Comparison of ENCODE assay signal across 5 fruit fly cellular contexts in genomic region chrX:3681729-3682482, dm6.
TF ChIP-seq lines count a peak whose summit lies in the region.

No protein-coding gene starts in this region.

- no peak for TF ChIP-seq CTCF in whole organism, embryonic (GFP tag; optimal IDR thresholded peaks at IDR 0.05; lab: Kevin White, UChicago)

TF ChIP-seq in whole organism, adult, 20 proteins besides CTCF, POLR2A, EP300 and RAD21 (continues in another document):
- TF ChIP-seq ovo (GFP tag; optimal IDR thresholded peaks at IDR 0.05; lab: Kevin White, UChicago) (peak; percentile 28), CG14711 (tag; optimal IDR thresholded peaks at IDR 0.05; lab: Kevin White, UChicago) (peak; percentile 80), CG12768 (GFP tag; optimal IDR thresholded peaks at IDR 0.05; lab: Kevin White, UChicago) (peak; percentile 72), CG5204 (GFP tag; optimal IDR thresholded peaks at IDR 0.05; lab: Kevin White, UChicago) (peak; percentile 48), CG11617 (GFP tag; optimal IDR thresholded peaks at IDR 0.05; lab: Kevin White, UChicago) (peak; percentile 80), kay (GFP tag; lab: Kevin White, UChicago; ENCODE audit: borderline replicate concordance) (no peak), pad (GFP tag; optimal IDR thresholded peaks at IDR 0.05; lab: Kevin White, UChicago) (peak; percentile 59), Crg-1 (GFP tag; optimal IDR thresholded peaks at IDR 0.05; lab: Kevin White, UChicago) (peak; percentile 53), CG1620 (GFP tag; optimal IDR thresholded peaks at IDR 0.05; lab: Kevin White, UChicago) (peak; percentile 2), Hr96 (GFP tag; optimal IDR thresholded peaks at IDR 0.05; lab: Kevin White, UChicago) (peak; percentile 62), tj (GFP tag; optimal IDR thresholded peaks at IDR 0.05; lab: Kevin White, UChicago) (peak; percentile 61), bab1 (GFP tag; optimal IDR thresholded peaks at IDR 0.05; lab: Kevin White, UChicago) (peak; percentile 84), Clk (GFP tag; optimal IDR thresholded peaks at IDR 0.05; lab: Kevin White, UChicago) (no peak), CG7101 (tag; optimal IDR thresholded peaks at IDR 0.05; lab: Kevin White, UChicago) (peak; percentile 86), cnc (optimal IDR thresholded peaks at IDR 0.05; lab: Kevin White, UChicago) (no peak), Mnt (GFP tag; optimal IDR thresholded peaks at IDR 0.05; lab: Kevin White, UChicago) (peak; percentile 87), toe (GFP tag; optimal IDR thresholded peaks at IDR 0.05; lab: Kevin White, UChicago) (peak; percentile 23), CG7045 (GFP tag; optimal IDR thresholded peaks at IDR 0.05; lab: Kevin White, UChicago) (peak; percentile 52)

TF ChIP-seq in whole organism, embryonic, 481 proteins besides CTCF, POLR2A, EP300 and RAD21 (continues in another document):
- TF ChIP-seq corto (GFP tag; optimal IDR thresholded peaks at IDR 0.05; lab: Kevin White, UChicago) (peak; percentile 5), bab2 (GFP tag; optimal IDR thresholded peaks at IDR 0.05; lab: Kevin White, UChicago) (no peak), tap (tag; optimal IDR thresholded peaks at IDR 0.05; lab: Kevin White, UChicago) (peak; percentile 13), gsb-n (tag; optimal IDR thresholded peaks at IDR 0.05; lab: Kevin White, UChicago) (peak; percentile 7), CG10267 (tag; optimal IDR thresholded peaks at IDR 0.05; lab: Kevin White, UChicago) (no peak), CG1832 (GFP tag; optimal IDR thresholded peaks at IDR 0.05; lab: Kevin White, UChicago) (no peak), ATbp (GFP tag; optimal IDR thresholded peaks at IDR 0.05; lab: Kevin White, UChicago) (peak; percentile 41), CG13424 (tag; optimal IDR thresholded peaks at IDR 0.05; lab: Kevin White, UChicago) (peak; percentile 15), dmrt99B (tag; optimal IDR thresholded peaks at IDR 0.05; lab: Kevin White, UChicago) (peak; percentile 52), grau (tag; optimal IDR thresholded peaks at IDR 0.05; lab: Kevin White, UChicago) (peak; percentile 19), CG1529 (GFP tag; optimal IDR thresholded peaks at IDR 0.05; lab: Kevin White, UChicago) (peak; percentile 19), CG10462 (GFP tag; optimal IDR thresholded peaks at IDR 0.05; lab: Kevin White, UChicago) (no peak), bsh (GFP tag; optimal IDR thresholded peaks at IDR 0.05; lab: Kevin White, UChicago) (peak; percentile 58 to 89), trem (tag; optimal IDR thresholded peaks at IDR 0.05; lab: Kevin White, UChicago) (peak; percentile 21), CG4854 (GFP tag; optimal IDR thresholded peaks at IDR 0.05; lab: Kevin White, UChicago) (no peak), unpg (GFP tag; optimal IDR thresholded peaks at IDR 0.05; lab: Kevin White, UChicago) (peak; percentile 42), slou (GFP tag; optimal IDR thresholded peaks at IDR 0.05; lab: Kevin White, UChicago) (no peak), oc (tag; optimal IDR thresholded peaks at IDR 0.05; lab: Kevin White, UChicago) (peak; percentile 46), CG17328 (GFP tag; IDR thresholded peaks at IDR 0.05; lab: Robert Waterston, UW) (peak; percentile 7; the same call in 1 of the 2 replicates)

TF ChIP-seq in whole organism, prepupa, 60 proteins besides CTCF, POLR2A, EP300 and RAD21 (continues in another document):
- TF ChIP-seq Lpt (GFP tag; optimal IDR thresholded peaks at IDR 0.05; lab: Kevin White, UChicago): peak; percentile 95
- peak; percentile 95 for TF ChIP-seq CG8119 (GFP tag; IDR thresholded peaks at IDR 0.05; lab: Robert Waterston, UW)
- peak; percentile 93 for TF ChIP-seq Smox (GFP tag; optimal IDR thresholded peaks at IDR 0.05; lab: Kevin White, UChicago)
- TF ChIP-seq CG10631 (GFP tag; optimal IDR thresholded peaks at IDR 0.05; lab: Kevin White, UChicago): peak; percentile 96
- TF ChIP-seq OdsH (GFP tag; optimal IDR thresholded peaks at IDR 0.05; lab: Kevin White, UChicago): peak; percentile 96
- peak; percentile 89 to 95 for TF ChIP-seq ss (GFP tag; optimal IDR thresholded peaks at IDR 0.05; lab: Kevin White, UChicago)
- TF ChIP-seq fkh (GFP tag; optimal IDR thresholded peaks at IDR 0.05; lab: Kevin White, UChicago): no peak
- no peak for TF ChIP-seq Hr38 (GFP tag; optimal IDR thresholded peaks at IDR 0.05; lab: Kevin White, UChicago)
- peak; percentile 91 for TF ChIP-seq fd59A (GFP tag; optimal IDR thresholded peaks at IDR 0.05; lab: Kevin White, UChicago)
- peak; percentile 95 for TF ChIP-seq CG34406 (GFP tag; optimal IDR thresholded peaks at IDR 0.05; lab: Kevin White, UChicago)
- peak; percentile 92 for TF ChIP-seq CG4318 (GFP tag; optimal IDR thresholded peaks at IDR 0.05; lab: Kevin White, UChicago)
- peak; percentile 47 for TF ChIP-seq Blimp-1 (GFP tag; optimal IDR thresholded peaks at IDR 0.05; lab: Kevin White, UChicago)
- peak; percentile 87 for TF ChIP-seq fd85E (GFP tag; optimal IDR thresholded peaks at IDR 0.05; lab: Kevin White, UChicago)
- peak; percentile 90 for TF ChIP-seq CG6808 (GFP tag; optimal IDR thresholded peaks at IDR 0.05; lab: Kevin White, UChicago)
- TF ChIP-seq Sox15 (GFP tag; optimal IDR thresholded peaks at IDR 0.05; lab: Kevin White, UChicago): peak; percentile 81
- peak; percentile 93 for TF ChIP-seq esn (GFP tag; optimal IDR thresholded peaks at IDR 0.05; lab: Kevin White, UChicago)
- peak; percentile 96 for TF ChIP-seq CG32006 (GFP tag; optimal IDR thresholded peaks at IDR 0.05; lab: Kevin White, UChicago)
- TF ChIP-seq CG11762 (GFP tag; optimal IDR thresholded peaks at IDR 0.05; lab: Kevin White, UChicago; ENCODE audit: insufficient read depth): peak; percentile 90
- peak; percentile 80 for TF ChIP-seq CG11902 (GFP tag; optimal IDR thresholded peaks at IDR 0.05; lab: Kevin White, UChicago)

TF ChIP-seq in whole organism, pupa, 21 proteins besides CTCF, POLR2A, EP300 and RAD21:
- TF ChIP-seq Pif1A (GFP tag; optimal IDR thresholded peaks at IDR 0.05; lab: Kevin White, UChicago): peak; percentile 95
- TF ChIP-seq Snoo (tag; optimal IDR thresholded peaks at IDR 0.05; lab: Kevin White, UChicago): peak; percentile 89
- TF ChIP-seq gl (tag; optimal IDR thresholded peaks at IDR 0.05; lab: Kevin White, UChicago): peak; percentile 92
- TF ChIP-seq CG10348 (GFP tag; IDR thresholded peaks at IDR 0.05; lab: Robert Waterston, UW): peak; percentile 68
- peak; percentile 72 for TF ChIP-seq CG13204 (GFP tag; optimal IDR thresholded peaks at IDR 0.05; lab: Kevin White, UChicago)
- peak; percentile 96 for TF ChIP-seq CG8159 (tag; optimal IDR thresholded peaks at IDR 0.05; lab: Kevin White, UChicago)
- TF ChIP-seq Pif1B (GFP tag; optimal IDR thresholded peaks at IDR 0.05; lab: Kevin White, UChicago): peak; percentile 95
- peak; percentile 95 for TF ChIP-seq CG14655 (GFP tag; optimal IDR thresholded peaks at IDR 0.05; lab: Kevin White, UChicago)
- peak; percentile 90 for TF ChIP-seq fd96Ca (GFP tag; IDR thresholded peaks at IDR 0.05; lab: Robert Waterston, UW)
- TF ChIP-seq CG17806 (tag; optimal IDR thresholded peaks at IDR 0.05; lab: Kevin White, UChicago): peak; percentile 96
- TF ChIP-seq CG32121 (GFP tag; IDR thresholded peaks at IDR 0.05; lab: Robert Waterston, UW): peak; percentile 89
- peak; percentile 82 for TF ChIP-seq D1 (tag; optimal IDR thresholded peaks at IDR 0.05; lab: Kevin White, UChicago)
- TF ChIP-seq CG9948 (tag; optimal IDR thresholded peaks at IDR 0.05; lab: Kevin White, UChicago): peak; percentile 96
- TF ChIP-seq CG4496 (GFP tag; IDR thresholded peaks at IDR 0.05; lab: Robert Waterston, UW): peak; percentile 95
- TF ChIP-seq rn (GFP tag; IDR thresholded peaks at IDR 0.05; lab: Robert Waterston, UW): peak; percentile 80
- peak; percentile 97 for TF ChIP-seq CG34367 (tag; optimal IDR thresholded peaks at IDR 0.05; lab: Kevin White, UChicago)
- TF ChIP-seq CG8301 (tag; optimal IDR thresholded peaks at IDR 0.05; lab: Kevin White, UChicago): peak; percentile 95
- peak; percentile 95 for TF ChIP-seq CG15710 (tag; optimal IDR thresholded peaks at IDR 0.05; lab: Kevin White, UChicago)
- peak; percentile 91 for TF ChIP-seq EcR (GFP tag; optimal IDR thresholded peaks at IDR 0.05; lab: Kevin White, UChicago)
- TF ChIP-seq CG12605 (GFP tag; IDR thresholded peaks at IDR 0.05; lab: Robert Waterston, UW): peak; percentile 94
- TF ChIP-seq Ets98B (GFP tag; IDR thresholded peaks at IDR 0.05; lab: Robert Waterston, UW): peak; percentile 92

TF ChIP-seq in whole organism, wandering third instar larva, 38 proteins besides CTCF, POLR2A, EP300 and RAD21 (continues in another document):
- TF ChIP-seq Sp1 (GFP tag; optimal IDR thresholded peaks at IDR 0.05; lab: Kevin White, UChicago): peak; percentile 81
- peak; percentile 64 for TF ChIP-seq Hnf4 (GFP tag; optimal IDR thresholded peaks at IDR 0.05; lab: Kevin White, UChicago)
- no peak for TF ChIP-seq Rel (GFP tag; optimal IDR thresholded peaks at IDR 0.05; lab: Kevin White, UChicago)
- TF ChIP-seq Rel (tag; optimal IDR thresholded peaks at IDR 0.05; lab: Kevin White, UChicago): peak; percentile 11
- no peak for TF ChIP-seq Jra (GFP tag; optimal IDR thresholded peaks at IDR 0.05; lab: Kevin White, UChicago)
- peak; percentile 4 for TF ChIP-seq tai (GFP tag; optimal IDR thresholded peaks at IDR 0.05; lab: Kevin White, UChicago)
- peak; percentile 13 for TF ChIP-seq sage (GFP tag; optimal IDR thresholded peaks at IDR 0.05; lab: Kevin White, UChicago)
- peak; percentile 76 for TF ChIP-seq woc (GFP tag; optimal IDR thresholded peaks at IDR 0.05; lab: Kevin White, UChicago)
- no peak for TF ChIP-seq Dfd (GFP tag; optimal IDR thresholded peaks at IDR 0.05; lab: Kevin White, UChicago)
- TF ChIP-seq rgr (GFP tag; optimal IDR thresholded peaks at IDR 0.05; lab: Kevin White, UChicago): peak; percentile 78
- peak; percentile 39 for TF ChIP-seq CG32264 (GFP tag; optimal IDR thresholded peaks at IDR 0.05; lab: Kevin White, UChicago)
- peak; percentile 74 for TF ChIP-seq ey (GFP tag; optimal IDR thresholded peaks at IDR 0.05; lab: Kevin White, UChicago)
- no peak for TF ChIP-seq Hr78 (GFP tag; optimal IDR thresholded peaks at IDR 0.05; lab: Kevin White, UChicago)
- TF ChIP-seq dmrt93B (GFP tag; optimal IDR thresholded peaks at IDR 0.05; lab: Kevin White, UChicago): peak; percentile 54
- TF ChIP-seq HLH106 (tag; optimal IDR thresholded peaks at IDR 0.05; lab: Kevin White, UChicago): peak; percentile 78
- no peak for TF ChIP-seq pan (optimal IDR thresholded peaks at IDR 0.05; lab: Kevin White, UChicago)
- no peak for TF ChIP-seq Hr83 (GFP tag; optimal IDR thresholded peaks at IDR 0.05; lab: Kevin White, UChicago; ENCODE audit: poor library complexity, severe bottlenecking)
- TF ChIP-seq fru (GFP tag; optimal IDR thresholded peaks at IDR 0.05; lab: Kevin White, UChicago): peak; percentile 88
- TF ChIP-seq h (GFP tag; optimal IDR thresholded peaks at IDR 0.05; lab: Kevin White, UChicago): peak; percentile 76
- peak; percentile 67 for TF ChIP-seq OdsH (GFP tag; optimal IDR thresholded peaks at IDR 0.05; lab: Kevin White, UChicago)
- TF ChIP-seq brk (GFP tag; optimal IDR thresholded peaks at IDR 0.05; lab: Kevin White, UChicago): peak; percentile 57
- TF ChIP-seq Myc (optimal IDR thresholded peaks at IDR 0.05; lab: Kevin White, UChicago): no peak
- peak; percentile 78 for TF ChIP-seq br (GFP tag; optimal IDR thresholded peaks at IDR 0.05; lab: Kevin White, UChicago)
